Worm (Caenorhabditis elegans) whole organism, early embryonic: ENCODE data around the gene egl-17.
A peak's percentile ranks its signal among the peaks of the same experiment; 100 is the strongest.

Experiments used
- B0310.2 ChIP-seq: sonication (generic microtip); optimal IDR thresholded peaks from 2 replicates; lab custom pipeline; 2016; ENCODE audit warnings: mild to moderate bottlenecking, missing genetic modification characterization, missing compliant biosample characterization
- F13C5.2 ChIP-seq: sonication (generic microtip); optimal IDR thresholded peaks from 2 replicates; lab custom pipeline; 2017; ENCODE audit warnings: mild to moderate bottlenecking, missing genetic modification characterization, inconsistent platforms, missing compliant biosample characterization
- aly-1 ChIP-seq: sonication (generic microtip); optimal IDR thresholded peaks from 2 replicates; lab custom pipeline; 2016; ENCODE audit warnings: missing genetic modification characterization, missing compliant biosample characterization
- ama-1 ChIP-seq: fragments of 150-350 bp; optimal IDR thresholded peaks from 2 replicates; lab custom pipeline; 2014
- ceh-13 ChIP-seq: fragments of 200-800 bp; sonication (Bioruptor generic); optimal IDR thresholded peaks from 2 replicates; lab custom pipeline; 2018; ENCODE audit warnings: mild to moderate bottlenecking, missing genetic modification characterization, missing compliant biosample characterization
- ceh-36 ChIP-seq: sonication (generic microtip); optimal IDR thresholded peaks from 2 replicates; lab custom pipeline; 2016; ENCODE audit warnings: missing genetic modification characterization, inconsistent platforms, missing compliant biosample characterization
- ets-7 ChIP-seq: sonication (generic microtip); optimal IDR thresholded peaks from 2 replicates; lab custom pipeline; 2016; ENCODE audit warnings: missing genotype, missing genetic modification characterization, missing compliant biosample characterization
- flt-1 ChIP-seq: fragments of 200-800 bp; sonication (Bioruptor generic); IDR thresholded peaks from 2 replicates; pipeline ENCODE4 v1.3.6; 2022; ENCODE audit warnings: missing genetic modification characterization, missing compliant biosample characterization
- hmbx-1 ChIP-seq: sonication (generic microtip); optimal IDR thresholded peaks from 2 replicates; lab custom pipeline; 2016; ENCODE audit warnings: mild to moderate bottlenecking, missing genetic modification characterization, missing compliant biosample characterization
- hmg-4 ChIP-seq: fragments of 200-800 bp; sonication (Bioruptor generic); optimal IDR thresholded peaks from 2 replicates; lab custom pipeline; 2018; ENCODE audit warnings: mild to moderate bottlenecking, missing genetic modification characterization, missing compliant biosample characterization
- hnd-1 ChIP-seq: sonication (generic microtip); optimal IDR thresholded peaks from 2 replicates; lab custom pipeline; 2016; ENCODE audit warnings: missing genetic modification characterization, missing compliant biosample characterization
- pes-1 ChIP-seq: fragments of 200-800 bp; sonication (Bioruptor generic); IDR thresholded peaks from 2 replicates; pipeline ENCODE4 v1.3.6; 2022; ENCODE audit warnings: missing genetic modification reagents, missing genetic modification characterization, missing compliant biosample characterization
- scrt-1 ChIP-seq: fragments of 200-800 bp; sonication (Bioruptor generic); IDR thresholded peaks from 2 replicates; pipeline ENCODE4 v1.3.6; 2022; ENCODE audit warnings: missing genetic modification characterization, missing compliant biosample characterization
- sea-1 ChIP-seq: fragments of 200-800 bp; sonication (Bioruptor generic); conservative IDR thresholded peaks from 2 replicates; pipeline ENCODE4 v1.3.6; 2022; ENCODE audit warnings: missing genetic modification characterization, missing compliant biosample characterization
- tbx-11 ChIP-seq: fragments of 200-800 bp; sonication (Bioruptor generic); IDR thresholded peaks from 2 replicates; pipeline ENCODE4 v1.3.6; 2022; ENCODE audit warnings: missing genetic modification characterization, missing compliant biosample characterization
- tbx-37 ChIP-seq: fragments of 200-800 bp; sonication (Bioruptor generic); conservative IDR thresholded peaks from 2 replicates; pipeline ENCODE4 v1.3.6; 2022; ENCODE audit warnings: missing genetic modification reagents, missing genetic modification characterization, missing compliant biosample characterization
- tra-4 ChIP-seq: sonication (generic microtip); optimal IDR thresholded peaks from 2 replicates; lab custom pipeline; 2017; ENCODE audit warnings: missing genetic modification characterization, missing compliant biosample characterization

The egl-17 gene

ce11 chrX:489635-490105 lies at the start of gene egl-17:
TSS of gene egl-17 (plus strand) at chrX:489685.
- TF ChIP-seq scrt-1 (peak; percentile 96), tbx-37 (GFP tag; lab: Robert Waterston, UW) (peak; percentile 95), B0310.2 (tag; lab: Kevin White, UChicago) (peak; percentile 99), hmg-4 (GFP tag; lab: Kevin White, UChicago) (peak; percentile 96), sea-1 (peak; percentile 95), hnd-1 (peak; percentile 90), ceh-13 (GFP tag; lab: Kevin White, UChicago) (peak; percentile 86), tra-4 (tag; lab: Kevin White, UChicago) (peak; percentile 82), aly-1 (tag; lab: Kevin White, UChicago) (peak; percentile 94), hmbx-1 (tag; lab: Kevin White, UChicago) (peak; percentile 82), ama-1 (no peak), tbx-11 (GFP tag; lab: Robert Waterston, UW) (peak; percentile 91), F13C5.2 (tag; lab: Kevin White, UChicago) (peak; percentile 93), pes-1 (GFP tag; lab: Robert Waterston, UW) (peak; percentile 96), ets-7 (peak; percentile 87), flt-1 (GFP tag; lab: Robert Waterston, UW) (peak; percentile 91), ceh-36 (tag; lab: Kevin White, UChicago) (peak; percentile 92)

- TF ChIP-seq ama-1 (no peak), hmbx-1 (tag; lab: Kevin White, UChicago) (no peak), tbx-37 (GFP tag; lab: Robert Waterston, UW) (no peak), B0310.2 (tag; lab: Kevin White, UChicago) (no peak), ceh-13 (GFP tag; lab: Kevin White, UChicago) (no peak), scrt-1 (no peak), hmg-4 (GFP tag; lab: Kevin White, UChicago) (no peak), sea-1 (no peak), tra-4 (tag; lab: Kevin White, UChicago) (no peak), flt-1 (GFP tag; lab: Robert Waterston, UW) (no peak), tbx-11 (GFP tag; lab: Robert Waterston, UW) (no peak), ets-7 (no peak), F13C5.2 (tag; lab: Kevin White, UChicago) (no peak)
These were observed 49.1 kb upstream of the egl-17 start for ce11 chrX:440420-440819.

- TF ChIP-seq pes-1 (GFP tag; lab: Robert Waterston, UW), result peak; percentile 21; the same call in 1 of the 2 replicates
These were observed 46.1 kb upstream of the egl-17 start for ce11 chrX:443433-443832.

ce11 chrX:449820-450219 lies 39.7 kb upstream of the egl-17 start, which contains the start of gene F52D1.2:
TSS of gene F52D1.2 (minus strand) at chrX:450212.
- no peak for TF ChIP-seq hnd-1
- no peak for TF ChIP-seq hmbx-1 (tag; lab: Kevin White, UChicago)
- no peak for TF ChIP-seq tra-4 (tag; lab: Kevin White, UChicago)
- no peak for TF ChIP-seq scrt-1
- no peak for TF ChIP-seq aly-1 (tag; lab: Kevin White, UChicago)
- no peak for TF ChIP-seq F13C5.2 (tag; lab: Kevin White, UChicago)
- TF ChIP-seq pes-1 (GFP tag; lab: Robert Waterston, UW), result no peak

- TF ChIP-seq sea-1, result no peak
These were observed 32.2 kb upstream of the egl-17 start, which contains the start of gene abu-12 for ce11 chrX:457139-457802. TSS of gene abu-12 (minus strand) at chrX:457610.

ce11 chrX:459316-459715 lies 30.2 kb upstream of the egl-17 start:
- TF ChIP-seq scrt-1, result no peak
- TF ChIP-seq tra-4 (tag; lab: Kevin White, UChicago), result no peak
- TF ChIP-seq hmbx-1 (tag; lab: Kevin White, UChicago), result no peak
- no peak for TF ChIP-seq F13C5.2 (tag; lab: Kevin White, UChicago)
- TF ChIP-seq ets-7, result no peak
- no peak for TF ChIP-seq hmg-4 (GFP tag; lab: Kevin White, UChicago)
- TF ChIP-seq ama-1, result no peak
- TF ChIP-seq B0310.2 (tag; lab: Kevin White, UChicago), result no peak
- no peak for TF ChIP-seq ceh-36 (tag; lab: Kevin White, UChicago)
- no peak for TF ChIP-seq pes-1 (GFP tag; lab: Robert Waterston, UW)
- no peak for TF ChIP-seq tbx-37 (GFP tag; lab: Robert Waterston, UW)
- TF ChIP-seq ceh-13 (GFP tag; lab: Kevin White, UChicago), result no peak
- no peak for TF ChIP-seq aly-1 (tag; lab: Kevin White, UChicago)
- no peak for TF ChIP-seq tbx-11 (GFP tag; lab: Robert Waterston, UW)
- TF ChIP-seq sea-1, result no peak
- no peak for TF ChIP-seq hnd-1
- TF ChIP-seq flt-1 (GFP tag; lab: Robert Waterston, UW), result no peak

- no peak for TF ChIP-seq flt-1 (GFP tag; lab: Robert Waterston, UW)
- TF ChIP-seq hnd-1, result no peak
- no peak for TF ChIP-seq tbx-37 (GFP tag; lab: Robert Waterston, UW)
- no peak for TF ChIP-seq tra-4 (tag; lab: Kevin White, UChicago)
- no peak for TF ChIP-seq hmg-4 (GFP tag; lab: Kevin White, UChicago)
- no peak for TF ChIP-seq ama-1
- TF ChIP-seq pes-1 (GFP tag; lab: Robert Waterston, UW), result no peak
- TF ChIP-seq ets-7, result no peak
- TF ChIP-seq hmbx-1 (tag; lab: Kevin White, UChicago), result no peak
- no peak for TF ChIP-seq scrt-1
- no peak for TF ChIP-seq ceh-36 (tag; lab: Kevin White, UChicago)
- TF ChIP-seq ceh-13 (GFP tag; lab: Kevin White, UChicago), result no peak
- no peak for TF ChIP-seq aly-1 (tag; lab: Kevin White, UChicago)
- no peak for TF ChIP-seq F13C5.2 (tag; lab: Kevin White, UChicago)
- TF ChIP-seq sea-1, result no peak
- TF ChIP-seq B0310.2 (tag; lab: Kevin White, UChicago), result no peak
- TF ChIP-seq tbx-11 (GFP tag; lab: Robert Waterston, UW), result no peak
These were observed 29.1 kb upstream of the egl-17 start, which contains the start of gene aagr-4 for ce11 chrX:460351-460750. TSS of gene aagr-4 (plus strand) at chrX:460651.
